Worm (Caenorhabditis elegans): ENCODE results near the gene F19G12.8.

ce11 chrX:1419163-1419696, 2.1 kb downstream of the F19G12.8 start, which contains the start of gene F19G12.9:
- TF ChIP-seq ets-4 (GFP tag; optimal IDR thresholded peaks at IDR 0.05) (no peak), sptf-2 (GFP tag; optimal IDR thresholded peaks at IDR 0.05) (no peak), snpc-4 (GFP tag; optimal IDR thresholded peaks at IDR 0.05) (no peak), snpc-4 (tag; optimal IDR thresholded peaks at IDR 0.05) (no peak), ceh-79 (tag; optimal IDR thresholded peaks at IDR 0.05) (no peak), F49E8.2 (tag; optimal IDR thresholded peaks at IDR 0.05; ENCODE audit: insufficient read depth) (no peak), nhr-80 (tag; optimal IDR thresholded peaks at IDR 0.05) (peak; percentile 9)

Data from whole organism, young adult.